Fruit fly (Drosophila melanogaster): Measurements from ENCODE around the gene CG9166.

The CG9166 gene

DNA sequence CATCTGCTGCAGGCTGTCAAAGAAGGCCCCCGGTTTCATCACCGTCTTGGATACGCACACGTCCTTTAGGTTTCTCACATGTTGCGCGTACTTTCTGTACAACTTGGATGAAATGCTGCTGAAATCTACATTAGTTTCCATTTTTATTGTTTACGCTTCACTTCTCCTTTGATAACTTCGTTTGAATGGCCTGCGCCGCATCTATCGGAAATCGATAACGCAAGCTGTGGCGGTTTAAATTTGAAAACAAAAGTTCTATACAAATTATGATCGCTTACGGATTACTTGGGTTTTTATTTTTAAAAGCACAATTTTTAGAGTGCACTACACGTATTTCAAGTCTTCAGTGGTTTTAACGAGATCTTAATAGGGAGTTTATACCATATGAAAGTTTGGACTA, 17.9 kb upstream of the CG9166 start, which contains the start of gene msd5:
TSS of gene msd5 (minus strand) at position 174 of the 400 bp plus-strand sequence.
- no peak for TF ChIP-seq N (GFP tag; optimal IDR thresholded peaks at IDR 0.05)
- TF ChIP-seq rgr (GFP tag; optimal IDR thresholded peaks at IDR 0.05), result no peak
- no peak for TF ChIP-seq psq (GFP tag; optimal IDR thresholded peaks at IDR 0.05)
- no peak for TF ChIP-seq Hr83 (GFP tag; optimal IDR thresholded peaks at IDR 0.05; ENCODE audit: poor library complexity, severe bottlenecking)
- TF ChIP-seq dmrt93B (GFP tag; optimal IDR thresholded peaks at IDR 0.05), result no peak

dm6 chr3L:1334571-1335427, 16.1 kb upstream of the CG9166 start, which contains the start of the genes Hmbs and CG2211:
Gene Hmbs (plus strand): TSS chr3L:1334889.
Gene CG2211 (minus strand): TSS chr3L:1335359.
- no peak for TF ChIP-seq Dfd (GFP tag; optimal IDR thresholded peaks at IDR 0.05)
- no peak for TF ChIP-seq dsf (GFP tag; optimal IDR thresholded peaks at IDR 0.05; ENCODE audit: borderline replicate concordance)
- TF ChIP-seq Myc (optimal IDR thresholded peaks at IDR 0.05), result peak; percentile 7
- TF ChIP-seq usp (GFP tag; optimal IDR thresholded peaks at IDR 0.05), result no peak
- TF ChIP-seq OdsH (GFP tag; optimal IDR thresholded peaks at IDR 0.05), result peak; percentile 70
- peak; percentile 90 for TF ChIP-seq sv (GFP tag; optimal IDR thresholded peaks at IDR 0.05)
- no peak for TF ChIP-seq pan (optimal IDR thresholded peaks at IDR 0.05)
- TF ChIP-seq Sp1 (GFP tag; optimal IDR thresholded peaks at IDR 0.05), result peak; percentile 76
- peak; percentile 69 for TF ChIP-seq jim (GFP tag; optimal IDR thresholded peaks at IDR 0.05)
- peak; percentile 37 for TF ChIP-seq Mio (GFP tag; optimal IDR thresholded peaks at IDR 0.05)
- TF ChIP-seq CG32264 (GFP tag; optimal IDR thresholded peaks at IDR 0.05), result peak; percentile 50
- no peak for TF ChIP-seq dmrt93B (GFP tag; optimal IDR thresholded peaks at IDR 0.05)
- peak; percentile 74 for TF ChIP-seq Hr83 (GFP tag; optimal IDR thresholded peaks at IDR 0.05; ENCODE audit: poor library complexity, severe bottlenecking)
- TF ChIP-seq psq (GFP tag; optimal IDR thresholded peaks at IDR 0.05), result peak; percentile 78
- peak; percentile 73 for TF ChIP-seq br (GFP tag; optimal IDR thresholded peaks at IDR 0.05)
- peak; percentile 94 for TF ChIP-seq h (GFP tag; optimal IDR thresholded peaks at IDR 0.05)
- TF ChIP-seq Hr78 (GFP tag; optimal IDR thresholded peaks at IDR 0.05), result no peak
- TF ChIP-seq fru (GFP tag; optimal IDR thresholded peaks at IDR 0.05), result peak; percentile 83
- TF ChIP-seq GATAd (GFP tag; optimal IDR thresholded peaks at IDR 0.05), result no peak
- TF ChIP-seq woc (GFP tag; optimal IDR thresholded peaks at IDR 0.05), result no peak
- TF ChIP-seq CG9705 (GFP tag; optimal IDR thresholded peaks at IDR 0.05), result peak; percentile 84
- TF ChIP-seq tai (GFP tag; optimal IDR thresholded peaks at IDR 0.05), result no peak
- TF ChIP-seq Vsx2 (GFP tag; optimal IDR thresholded peaks at IDR 0.05; ENCODE audit: partially characterized antibody), result no peak
- TF ChIP-seq Jra (GFP tag; optimal IDR thresholded peaks at IDR 0.05), result peak; percentile 60
- TF ChIP-seq ey (GFP tag; optimal IDR thresholded peaks at IDR 0.05), result peak; percentile 87
- TF ChIP-seq rgr (GFP tag; optimal IDR thresholded peaks at IDR 0.05), result peak; percentile 86
- no peak for TF ChIP-seq Hnf4 (GFP tag; optimal IDR thresholded peaks at IDR 0.05)
- no peak for TF ChIP-seq Abd-B (GFP tag; optimal IDR thresholded peaks at IDR 0.05)
- TF ChIP-seq lola (GFP tag; optimal IDR thresholded peaks at IDR 0.05), result no peak
- TF ChIP-seq brk (GFP tag; optimal IDR thresholded peaks at IDR 0.05), result no peak
- TF ChIP-seq Rel (GFP tag; optimal IDR thresholded peaks at IDR 0.05), result peak; percentile 46
- peak; percentile 98 for TF ChIP-seq Rel (tag; optimal IDR thresholded peaks at IDR 0.05)
- no peak for TF ChIP-seq sage (GFP tag; optimal IDR thresholded peaks at IDR 0.05)
- peak; percentile 22 for TF ChIP-seq Dif (GFP tag; optimal IDR thresholded peaks at IDR 0.05; ENCODE audit: partially characterized antibody)
- TF ChIP-seq foxo (GFP tag; optimal IDR thresholded peaks at IDR 0.05), result peak; percentile 56 to 86
- TF ChIP-seq N (GFP tag; optimal IDR thresholded peaks at IDR 0.05), result no peak
- TF ChIP-seq dl (GFP tag; optimal IDR thresholded peaks at IDR 0.05; ENCODE audit: insufficient read depth in 1 of 2, partially characterized antibody in 2 of 2), result no peak
- peak; percentile 86 for TF ChIP-seq HLH106 (tag; optimal IDR thresholded peaks at IDR 0.05)
- TF ChIP-seq CrebA (GFP tag; optimal IDR thresholded peaks at IDR 0.05; ENCODE audit: borderline replicate concordance), result no peak
